Worm (Caenorhabditis elegans): Measurements from ENCODE around the gene vha-3.

vha-3 gene

DNA sequence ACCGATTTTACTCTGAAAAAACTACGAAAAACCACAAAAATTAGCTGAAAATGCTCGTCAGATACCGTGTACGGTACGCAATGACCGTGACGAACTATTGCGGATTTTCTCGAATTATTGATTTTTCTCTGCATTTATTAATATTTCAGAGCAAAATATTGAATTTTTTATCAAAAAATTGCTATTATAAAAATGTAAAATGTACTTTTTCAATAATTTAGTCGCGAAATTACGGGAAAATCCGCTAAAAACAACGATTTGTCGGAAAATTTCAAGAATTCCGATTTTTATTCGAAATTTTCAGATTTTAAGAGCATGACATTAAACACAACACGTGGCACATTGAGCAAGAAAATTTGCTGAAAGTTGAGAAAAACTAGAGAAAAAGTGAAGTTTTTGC is 528 bp upstream of the vha-3 start, which contains the start of gene Y38F2AL.12:
Y38F2AL.12 (plus strand) TSS at position 301 of the 400 bp plus-strand sequence.
- no peak for TF ChIP-seq pha-4 (tag; optimal IDR thresholded peaks at IDR 0.05)
- TF ChIP-seq nhr-76 (tag; optimal IDR thresholded peaks at IDR 0.05): no peak
- no peak for TF ChIP-seq nhr-2 (tag; optimal IDR thresholded peaks at IDR 0.05)
- TF ChIP-seq cnd-1 (tag; optimal IDR thresholded peaks at IDR 0.05): no peak
- TF ChIP-seq lsy-2 (tag; optimal IDR thresholded peaks at IDR 0.05): no peak
- TF ChIP-seq hlh-1 (tag; optimal IDR thresholded peaks at IDR 0.05): no peak
- no peak for TF ChIP-seq lin-32 (GFP tag; optimal IDR thresholded peaks at IDR 0.05)
- TF ChIP-seq zip-8 (tag; optimal IDR thresholded peaks at IDR 0.05): no peak
- no peak for TF ChIP-seq sptf-1 (tag; optimal IDR thresholded peaks at IDR 0.05)

DNA sequence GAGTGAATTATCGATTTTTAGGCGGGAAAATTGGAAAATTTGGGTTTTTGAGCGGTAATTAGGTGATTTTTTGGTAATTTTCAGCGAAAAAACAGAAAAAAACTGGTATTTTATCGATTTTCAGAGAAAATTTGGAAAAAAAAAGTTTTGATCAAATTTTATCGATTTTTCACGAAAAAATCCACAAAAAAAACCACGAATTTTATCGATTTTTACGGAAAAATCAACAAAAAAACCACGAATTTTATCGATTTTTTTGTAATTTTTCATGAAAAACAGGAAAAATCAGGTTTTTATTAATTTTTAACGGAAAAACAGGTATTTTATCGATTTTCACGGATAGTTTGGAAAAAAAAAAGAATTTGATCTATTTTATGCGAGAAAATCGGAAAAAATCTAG is 883 bp downstream of the vha-3 start:
- TF ChIP-seq ceh-43 (GFP tag; optimal IDR thresholded peaks at IDR 0.05): no peak
- no peak for TF ChIP-seq ztf-11 (tag; optimal IDR thresholded peaks at IDR 0.05)
- TF ChIP-seq snpc-4 (tag; optimal IDR thresholded peaks at IDR 0.05): no peak
- no peak for TF ChIP-seq mep-1 (tag; optimal IDR thresholded peaks at IDR 0.05)
- TF ChIP-seq lin-32 (GFP tag; optimal IDR thresholded peaks at IDR 0.05): no peak
- no peak for TF ChIP-seq lsy-2 (tag; optimal IDR thresholded peaks at IDR 0.05)
- TF ChIP-seq M03D4.4 (tag; optimal IDR thresholded peaks at IDR 0.05): no peak
- TF ChIP-seq lin-13 (tag; optimal IDR thresholded peaks at IDR 0.05): no peak
- no peak for TF ChIP-seq zip-8 (tag; optimal IDR thresholded peaks at IDR 0.05)
- TF ChIP-seq hlh-1 (tag; optimal IDR thresholded peaks at IDR 0.05): no peak
- TF ChIP-seq ham-2 (GFP tag; optimal IDR thresholded peaks at IDR 0.05): no peak
- no peak for TF ChIP-seq nhr-237 (tag; optimal IDR thresholded peaks at IDR 0.05)

ce11 chrIV:2313721-2314683 is 1.7 kb downstream of the vha-3 start, which contains the start of gene vha-11:
Gene vha-11, minus strand, starts transcription at chrIV:2314567.
- no peak for TF ChIP-seq drap-1 (GFP tag; optimal IDR thresholded peaks at IDR 0.05)
- no peak for TF ChIP-seq unc-120 (tag; optimal IDR thresholded peaks at IDR 0.05; ENCODE audit: poor library complexity, severe bottlenecking)
- no peak for TF ChIP-seq tbx-8 (GFP tag; optimal IDR thresholded peaks at IDR 0.05)
- TF ChIP-seq M03D4.4 (tag; optimal IDR thresholded peaks at IDR 0.05): no peak
- no peak for TF ChIP-seq ceh-39 (tag; optimal IDR thresholded peaks at IDR 0.05)
- no peak for TF ChIP-seq nhr-12 (tag; optimal IDR thresholded peaks at IDR 0.05)
- TF ChIP-seq nhr-76 (tag; optimal IDR thresholded peaks at IDR 0.05): no peak
- TF ChIP-seq hlh-1 (tag; optimal IDR thresholded peaks at IDR 0.05): no peak
- TF ChIP-seq snpc-4 (tag; optimal IDR thresholded peaks at IDR 0.05): no peak
- no peak for TF ChIP-seq cnd-1 (tag; optimal IDR thresholded peaks at IDR 0.05)
- no peak for TF ChIP-seq nhr-237 (tag; optimal IDR thresholded peaks at IDR 0.05)
- no peak for TF ChIP-seq elt-1 (tag; optimal IDR thresholded peaks at IDR 0.05; ENCODE audit: borderline replicate concordance, insufficient read depth)
- TF ChIP-seq elt-3 (tag; optimal IDR thresholded peaks at IDR 0.05): no peak
- no peak for TF ChIP-seq bed-3 (GFP tag; optimal IDR thresholded peaks at IDR 0.05)

DNA sequence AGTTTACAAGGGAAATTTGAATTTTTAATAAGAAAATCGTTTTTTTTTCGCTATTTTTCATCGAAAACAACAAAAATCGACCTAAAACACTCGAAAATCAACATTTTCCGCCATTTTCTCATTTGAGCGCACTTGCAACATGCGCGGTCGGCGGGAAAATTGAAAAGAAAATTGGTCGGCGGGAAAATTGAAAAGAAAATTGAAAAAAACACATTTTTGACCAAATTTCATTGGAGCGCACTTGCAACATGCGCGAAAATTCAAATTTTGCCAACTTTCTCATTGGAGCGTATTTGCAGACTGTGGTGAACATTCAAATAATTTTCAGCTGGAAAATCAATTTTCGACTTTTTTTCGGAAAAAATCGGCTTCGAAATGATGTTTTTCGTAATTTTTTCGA is 4.2 kb downstream of the vha-3 start:
- TF ChIP-seq tbx-8 (GFP tag; optimal IDR thresholded peaks at IDR 0.05) (no peak), blmp-1 (tag; optimal IDR thresholded peaks at IDR 0.05) (no peak), mls-2 (tag; optimal IDR thresholded peaks at IDR 0.05) (no peak), mab-5 (tag; optimal IDR thresholded peaks at IDR 0.05) (no peak), nhr-237 (tag; optimal IDR thresholded peaks at IDR 0.05) (no peak), ham-2 (GFP tag; optimal IDR thresholded peaks at IDR 0.05) (no peak), ceh-39 (tag; optimal IDR thresholded peaks at IDR 0.05) (no peak), elt-3 (tag; optimal IDR thresholded peaks at IDR 0.05) (no peak), ceh-83 (GFP tag; optimal IDR thresholded peaks at IDR 0.05) (no peak), sptf-1 (tag; optimal IDR thresholded peaks at IDR 0.05) (no peak), sem-2 (GFP tag; optimal IDR thresholded peaks at IDR 0.05) (no peak), nhr-12 (tag; optimal IDR thresholded peaks at IDR 0.05) (no peak), nhr-2 (tag; optimal IDR thresholded peaks at IDR 0.05) (no peak)

ce11 chrIV:2308203-2308602 is 7.5 kb downstream of the vha-3 start:
- TF ChIP-seq ztf-11 (tag; optimal IDR thresholded peaks at IDR 0.05) (no peak), zip-8 (tag; optimal IDR thresholded peaks at IDR 0.05) (peak; percentile 3)
